Worm (Caenorhabditis elegans) whole organism, L2 larva: ENCODE data around the gene rml-4.

ENCODE experiments used
- R02D3.7 ChIP-seq: fragments of 150-350 bp; optimal IDR thresholded peaks from 2 replicates; lab custom pipeline; 2014; ENCODE audit warnings: missing biosample characterization, missing genetic modification characterization
- alr-1 ChIP-seq: fragments of 150-350 bp; optimal IDR thresholded peaks from 2 replicates; lab custom pipeline; 2014; ENCODE audit warnings: missing biosample characterization, missing genetic modification characterization
- aly-2 ChIP-seq: fragments of 150-350 bp; optimal IDR thresholded peaks from 2 replicates; lab custom pipeline; 2014; ENCODE audit warnings: missing biosample characterization, missing genetic modification characterization
- crh-2 ChIP-seq: sonication (generic microtip); optimal IDR thresholded peaks from 2 replicates; lab custom pipeline; 2017; ENCODE audit warnings: missing biosample characterization, missing genetic modification characterization
- egl-27 ChIP-seq: sonication (generic microtip); optimal IDR thresholded peaks from 3 replicates; lab custom pipeline; 2017; ENCODE audit warnings: missing biosample characterization, missing genetic modification reagents, missing genetic modification characterization
- elt-3 ChIP-seq: sonication (generic microtip); optimal IDR thresholded peaks from 2 replicates; lab custom pipeline; 2017; ENCODE audit warnings: missing biosample characterization, missing genetic modification characterization
- fos-1 ChIP-seq: fragments of 150-350 bp; optimal IDR thresholded peaks from 2 replicates; lab custom pipeline; 2014; ENCODE audit warnings: missing biosample characterization, missing genetic modification characterization
- nhr-23 ChIP-seq: fragments of 150-350 bp; optimal IDR thresholded peaks from 2 replicates; lab custom pipeline; 2014; ENCODE audit warnings: missing biosample characterization, missing genetic modification reagents, missing genetic modification characterization
- nhr-6 ChIP-seq: fragments of 150-350 bp; optimal IDR thresholded peaks from 2 replicates; lab custom pipeline; 2014; ENCODE audit warnings: missing biosample characterization, missing genetic modification characterization

ce11 chrII:4319537-4320019 lies 24.7 kb downstream of the rml-4 start, which contains the start of gene Y52E8A.6:
- TF ChIP-seq aly-2 (tag; lab: Kevin White, UChicago) (no peak), nhr-6 (tag; lab: Kevin White, UChicago) (no peak), crh-2 (tag; lab: Kevin White, UChicago) (no peak), elt-3 (no peak), nhr-23 (tag; lab: Kevin White, UChicago) (no peak), R02D3.7 (tag; lab: Kevin White, UChicago) (no peak), alr-1 (tag; lab: Kevin White, UChicago) (no peak), egl-27 (tag; lab: Kevin White, UChicago) (no peak), fos-1 (tag; lab: Kevin White, UChicago) (no peak)
